Worm (Caenorhabditis elegans): Measurements from ENCODE around the gene lgc-5.
"Not testable (repeated sequence)": the region's sequence is repeated elsewhere in the genome, so short reads cannot be mapped to it uniquely, and the experiment has no call there.

lgc-5 gene

DNA sequence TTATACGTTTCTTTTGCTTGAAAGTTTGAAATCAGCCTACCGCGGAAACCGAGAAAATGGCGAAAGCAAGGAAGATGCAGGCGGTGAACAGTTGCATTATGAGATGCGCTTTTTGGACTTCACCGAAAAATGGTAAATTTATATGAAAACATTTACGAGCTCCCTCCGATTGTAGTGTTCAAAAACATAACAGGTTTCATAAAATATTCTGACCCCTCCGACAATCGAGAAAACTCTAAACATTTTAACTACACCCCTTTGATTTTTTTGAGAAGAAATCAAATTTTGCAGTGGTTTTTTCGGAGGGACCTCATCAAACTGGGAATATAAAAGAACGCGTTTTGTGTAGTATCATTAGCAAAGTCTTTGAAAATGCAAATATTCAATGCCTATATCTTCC, 4.6 kb downstream of the lgc-5 start, which contains the start of the genes F17E9.18 and F17E9.15:
Gene F17E9.18, minus strand, starts transcription at position 101 of the 400 bp plus-strand sequence.
Gene F17E9.15, plus strand, starts transcription at position 368 of the 400 bp plus-strand sequence.
- TF ChIP-seq flt-1 (GFP tag; IDR thresholded peaks at IDR 0.05) (no peak), F13C5.2 (tag; optimal IDR thresholded peaks at IDR 0.05) (no peak), tbx-37 (GFP tag; conservative IDR thresholded peaks at IDR 0.05) (no peak)

DNA sequence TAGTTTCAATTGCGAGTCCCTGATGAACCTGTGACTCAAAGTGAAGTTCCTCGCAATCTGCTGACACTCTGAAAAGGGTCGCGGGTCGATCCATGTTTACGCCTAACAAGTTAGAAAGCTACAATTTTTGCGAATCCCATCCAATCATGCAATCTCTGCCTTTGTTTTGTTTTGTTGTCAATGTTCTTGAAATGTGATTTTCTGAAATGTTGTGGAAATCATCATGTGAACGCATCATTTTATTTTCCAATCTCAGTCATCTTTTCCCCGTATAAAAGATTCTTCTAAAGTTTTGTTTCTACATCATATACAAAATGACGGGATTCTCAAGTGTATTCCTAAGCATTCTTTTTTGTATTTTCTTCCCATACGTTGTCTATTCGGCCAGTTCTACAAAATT, 5.6 kb downstream of the lgc-5 start, which contains the start of gene F17E9.4:
Gene F17E9.4, plus strand, starts transcription at position 301 of the 400 bp plus-strand sequence.
- no peak for TF ChIP-seq aly-1 (tag; optimal IDR thresholded peaks at IDR 0.05)
- no peak for TF ChIP-seq B0310.2 (tag; optimal IDR thresholded peaks at IDR 0.05)
- TF ChIP-seq F13C5.2 (tag; optimal IDR thresholded peaks at IDR 0.05) = no peak
- TF ChIP-seq pes-1 (GFP tag; IDR thresholded peaks at IDR 0.05) = no peak
- no peak for TF ChIP-seq ceh-36 (tag; optimal IDR thresholded peaks at IDR 0.05)
- no peak for TF ChIP-seq tbx-37 (GFP tag; conservative IDR thresholded peaks at IDR 0.05)
- TF ChIP-seq hmg-4 (GFP tag; optimal IDR thresholded peaks at IDR 0.05) = no peak
- no peak for TF ChIP-seq tra-4 (tag; optimal IDR thresholded peaks at IDR 0.05)
- TF ChIP-seq hmbx-1 (tag; optimal IDR thresholded peaks at IDR 0.05) = no peak
- TF ChIP-seq scrt-1 (GFP tag; IDR thresholded peaks at IDR 0.05) = no peak
- TF ChIP-seq sea-1 (GFP tag; conservative IDR thresholded peaks at IDR 0.05) = no peak
- no peak for TF ChIP-seq hnd-1 (tag; optimal IDR thresholded peaks at IDR 0.05)
- no peak for TF ChIP-seq ets-7 (tag; optimal IDR thresholded peaks at IDR 0.05)
- no peak for TF ChIP-seq tbx-11 (GFP tag; IDR thresholded peaks at IDR 0.05)
- no peak for TF ChIP-seq flt-1 (GFP tag; IDR thresholded peaks at IDR 0.05)
- no peak for TF ChIP-seq ama-1 (optimal IDR thresholded peaks at IDR 0.05)
- TF ChIP-seq ceh-13 (GFP tag; optimal IDR thresholded peaks at IDR 0.05) = no peak

DNA sequence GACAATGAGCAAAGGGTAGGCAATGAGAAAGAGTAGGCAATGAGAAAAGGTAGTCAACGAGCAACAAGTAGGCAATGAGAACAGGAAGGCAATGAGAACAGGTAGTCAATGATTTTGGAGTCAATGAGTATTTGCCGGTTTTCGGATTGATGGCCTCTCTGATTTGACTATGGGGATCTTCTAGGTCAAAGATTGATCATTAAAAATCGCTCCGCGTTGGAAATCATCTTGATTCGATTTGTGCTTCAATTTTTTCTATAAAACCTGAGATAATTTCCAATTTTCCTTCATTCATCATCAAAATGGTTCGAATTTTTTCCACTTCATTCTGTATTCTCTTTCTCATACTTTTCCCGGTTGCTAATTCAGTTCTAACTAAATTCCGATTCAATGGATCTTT, 9.6 kb downstream of the lgc-5 start, which contains the start of gene F17E9.16:
Gene F17E9.16, plus strand, starts transcription at position 301 of the 400 bp plus-strand sequence.
- TF ChIP-seq hnd-1 (tag; optimal IDR thresholded peaks at IDR 0.05); pes-1 (GFP tag; IDR thresholded peaks at IDR 0.05); ets-7 (tag; optimal IDR thresholded peaks at IDR 0.05): not testable (repeated sequence)

DNA sequence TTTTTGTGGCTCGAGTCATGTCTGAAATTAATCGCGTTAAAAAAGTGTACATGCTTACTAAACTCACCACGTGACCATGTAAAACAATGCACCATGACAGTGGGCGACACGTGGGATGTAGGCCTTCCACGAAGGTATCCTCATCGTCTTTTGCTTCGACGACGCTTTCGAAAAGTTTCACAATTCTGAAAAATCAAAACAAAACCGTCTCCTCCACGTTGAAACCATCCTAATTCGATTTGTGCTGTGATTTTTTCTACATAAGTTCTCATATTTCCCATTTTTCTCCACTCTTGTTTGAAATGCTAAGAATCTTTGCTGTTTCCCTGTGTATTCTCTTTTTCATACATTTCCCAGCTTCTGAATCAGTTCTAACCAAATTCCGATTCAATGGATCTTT, 12.1 kb downstream of the lgc-5 start, which contains the start of gene F17E9.3:
Gene F17E9.3, plus strand, starts transcription at position 301 of the 400 bp plus-strand sequence.
- TF ChIP-seq hnd-1 (tag; optimal IDR thresholded peaks at IDR 0.05) (no peak), pes-1 (GFP tag; IDR thresholded peaks at IDR 0.05) (no peak), aly-1 (tag; optimal IDR thresholded peaks at IDR 0.05) (no peak)

DNA sequence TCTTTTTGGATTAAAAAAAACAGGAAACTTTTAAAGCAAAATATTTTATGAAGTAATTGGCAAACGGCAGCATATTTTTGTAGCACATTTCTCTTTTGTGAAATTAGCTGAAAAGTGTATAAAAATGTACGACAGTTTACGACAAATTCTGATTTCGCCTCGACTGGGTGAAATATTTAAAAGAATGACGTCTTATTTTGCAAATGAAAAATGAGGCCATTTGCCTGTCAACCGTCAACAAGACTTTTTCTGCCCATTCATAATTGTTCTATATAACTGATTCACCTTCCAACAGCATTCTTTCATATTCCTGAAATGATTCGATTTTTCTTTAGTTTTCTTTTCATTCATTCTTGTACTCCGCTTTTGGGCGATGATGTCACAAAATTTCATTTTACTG, 13.1 kb downstream of the lgc-5 start, which contains the start of the genes F17E9.2 and col-116:
Gene F17E9.2, plus strand, starts transcription at position 301 of the 400 bp plus-strand sequence.
Gene col-116, plus strand, starts transcription at position 315 of the 400 bp plus-strand sequence.
- TF ChIP-seq ama-1 (optimal IDR thresholded peaks at IDR 0.05) (no peak), B0310.2 (tag; optimal IDR thresholded peaks at IDR 0.05) (no peak), hmg-4 (GFP tag; optimal IDR thresholded peaks at IDR 0.05) (no peak), pes-1 (GFP tag; IDR thresholded peaks at IDR 0.05) (no peak), aly-1 (tag; optimal IDR thresholded peaks at IDR 0.05) (no peak), ceh-36 (tag; optimal IDR thresholded peaks at IDR 0.05) (no peak), ets-7 (tag; optimal IDR thresholded peaks at IDR 0.05) (no peak), flt-1 (GFP tag; IDR thresholded peaks at IDR 0.05) (no peak), F13C5.2 (tag; optimal IDR thresholded peaks at IDR 0.05) (no peak), tra-4 (tag; optimal IDR thresholded peaks at IDR 0.05) (no peak), ceh-13 (GFP tag; optimal IDR thresholded peaks at IDR 0.05) (no peak), sea-1 (GFP tag; conservative IDR thresholded peaks at IDR 0.05) (no peak), tbx-37 (GFP tag; conservative IDR thresholded peaks at IDR 0.05) (no peak), tbx-11 (GFP tag; IDR thresholded peaks at IDR 0.05) (no peak), scrt-1 (GFP tag; IDR thresholded peaks at IDR 0.05) (no peak), hnd-1 (tag; optimal IDR thresholded peaks at IDR 0.05) (no peak)

DNA sequence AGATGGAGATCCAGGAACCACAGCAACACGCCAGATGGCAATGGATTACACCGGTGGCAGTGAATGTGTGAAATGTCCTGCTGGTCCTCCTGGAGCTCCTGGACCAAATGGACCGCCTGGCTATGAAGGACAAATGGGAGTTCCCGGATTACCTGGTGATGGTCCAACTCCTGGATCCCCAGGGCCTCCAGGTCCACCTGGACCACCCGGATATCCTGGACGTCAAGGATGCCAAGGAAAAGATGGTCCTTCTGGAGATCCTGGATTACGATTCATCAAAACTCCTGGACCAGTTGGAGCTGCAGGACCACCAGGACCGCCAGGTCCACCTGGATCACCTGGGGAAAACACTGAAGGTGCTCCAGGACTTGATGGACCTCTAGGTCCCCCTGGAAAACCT, 14.8 kb downstream of the lgc-5 start:
- TF ChIP-seq pes-1 (GFP tag; IDR thresholded peaks at IDR 0.05) = no peak
- no peak for TF ChIP-seq tbx-11 (GFP tag; IDR thresholded peaks at IDR 0.05)
- no peak for TF ChIP-seq aly-1 (tag; optimal IDR thresholded peaks at IDR 0.05)
- no peak for TF ChIP-seq hmg-4 (GFP tag; optimal IDR thresholded peaks at IDR 0.05)

DNA sequence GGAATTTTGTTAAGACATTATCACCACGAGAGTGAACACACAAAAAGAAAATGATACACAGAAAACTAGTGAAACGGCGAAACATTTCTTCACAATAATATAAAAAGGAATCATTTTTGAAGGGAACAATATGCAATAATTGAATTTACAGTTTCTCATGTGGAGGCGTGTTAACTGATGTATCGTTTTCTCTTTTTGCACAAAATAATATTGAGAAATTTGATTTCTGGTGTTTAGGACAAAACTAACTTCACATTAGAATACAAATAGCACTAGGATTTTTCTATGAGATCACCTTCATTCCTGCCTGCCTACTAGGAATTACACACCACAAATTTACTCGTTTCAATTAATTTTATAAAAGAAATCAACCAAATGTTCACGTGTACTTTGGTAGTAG, 16.0 kb downstream of the lgc-5 start, which contains the start of gene D2096.13:
Gene D2096.13, minus strand, starts transcription at position 101 of the 400 bp plus-strand sequence.
- TF ChIP-seq flt-1 (GFP tag; IDR thresholded peaks at IDR 0.05) (no peak), tbx-11 (GFP tag; IDR thresholded peaks at IDR 0.05) (no peak), ets-7 (tag; optimal IDR thresholded peaks at IDR 0.05) (no peak), ceh-36 (tag; optimal IDR thresholded peaks at IDR 0.05) (no peak), hnd-1 (tag; optimal IDR thresholded peaks at IDR 0.05) (no peak), ama-1 (optimal IDR thresholded peaks at IDR 0.05) (no peak), F13C5.2 (tag; optimal IDR thresholded peaks at IDR 0.05) (no peak), hmbx-1 (tag; optimal IDR thresholded peaks at IDR 0.05) (no peak)

DNA sequence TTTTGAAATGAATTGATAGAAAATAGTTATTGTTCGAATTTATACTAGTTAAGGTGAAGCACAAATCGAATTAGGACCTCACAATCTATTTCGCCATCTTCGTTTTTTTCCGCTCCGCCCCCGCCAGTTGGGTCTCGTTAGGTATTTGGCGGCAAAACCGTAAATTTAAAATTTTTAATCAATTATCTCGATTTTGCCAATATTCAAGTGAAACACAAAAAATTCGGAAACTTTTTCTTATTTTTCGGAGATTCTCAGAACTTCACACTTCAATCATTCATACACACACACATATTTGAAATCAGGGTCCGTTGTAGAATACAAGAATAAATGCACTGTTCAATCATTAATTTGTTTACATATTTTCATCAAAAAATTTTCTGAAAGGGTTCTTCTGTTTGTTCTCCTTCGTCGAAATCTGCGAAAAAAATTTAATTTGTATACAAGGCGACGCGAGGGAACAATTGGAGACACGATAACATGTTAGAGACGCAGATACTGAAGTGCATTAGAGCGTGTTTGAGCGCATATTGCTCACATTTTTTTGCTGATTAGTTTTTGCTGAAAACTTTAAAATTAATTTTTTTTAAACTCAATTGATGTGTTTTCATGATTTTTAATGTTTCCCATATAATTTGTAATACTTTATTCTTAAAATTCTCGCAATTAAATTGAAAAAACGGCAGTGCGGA, 17.4 kb downstream of the lgc-5 start, which contains the start of gene D2096.5:
Gene D2096.5, minus strand, starts transcription at position 51 of the 692 bp plus-strand sequence.
- TF ChIP-seq sea-1 (GFP tag; conservative IDR thresholded peaks at IDR 0.05) = no peak
- TF ChIP-seq tbx-11 (GFP tag; IDR thresholded peaks at IDR 0.05) = no peak
- no peak for TF ChIP-seq flt-1 (GFP tag; IDR thresholded peaks at IDR 0.05)
- TF ChIP-seq hmbx-1 (tag; optimal IDR thresholded peaks at IDR 0.05) = no peak
- no peak for TF ChIP-seq tra-4 (tag; optimal IDR thresholded peaks at IDR 0.05)
- TF ChIP-seq tbx-37 (GFP tag; conservative IDR thresholded peaks at IDR 0.05) = no peak
- TF ChIP-seq ama-1 (optimal IDR thresholded peaks at IDR 0.05) = no peak
